Worm (Caenorhabditis elegans): ENCODE measurements around the gene clec-65.

Gene clec-65

DNA sequence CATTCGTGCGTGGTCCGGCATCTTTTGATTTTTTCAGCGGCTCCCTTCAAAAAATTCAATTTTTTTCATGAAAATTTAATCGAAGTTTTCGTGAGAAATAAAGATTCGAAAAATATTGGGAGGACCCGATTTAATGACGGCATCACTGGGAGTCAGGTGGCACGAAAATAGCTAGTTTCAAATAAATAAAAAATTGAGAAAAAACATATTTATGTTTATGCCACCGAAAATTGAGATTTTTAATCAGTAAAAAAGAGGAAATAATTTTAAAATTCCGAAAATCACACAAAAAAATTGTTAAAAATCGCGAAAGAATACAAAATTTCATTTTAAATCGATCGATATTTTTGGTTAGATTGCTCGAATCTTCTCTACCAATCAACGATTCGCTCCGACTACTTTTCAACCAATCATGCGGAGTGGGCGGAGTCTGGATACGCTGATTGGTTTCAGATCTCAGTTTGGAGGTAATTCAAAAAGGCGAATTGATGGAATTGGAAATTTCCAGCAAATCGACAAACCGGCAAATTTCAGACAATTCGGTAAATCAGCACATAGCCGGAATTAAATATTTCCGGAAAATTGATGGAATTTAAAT lies 23.0 kb upstream of the clec-65 start, which contains the start of gene gsy-1:
TSS of gene gsy-1 (minus strand) at position 51 of the 598 bp plus-strand sequence.
- TF ChIP-seq ces-1 (GFP tag; optimal IDR thresholded peaks at IDR 0.05) (no peak), pha-4 (tag; optimal IDR thresholded peaks at IDR 0.05) (no peak), lin-32 (GFP tag; optimal IDR thresholded peaks at IDR 0.05) (no peak), mls-2 (tag; optimal IDR thresholded peaks at IDR 0.05) (no peak), nhr-12 (tag; optimal IDR thresholded peaks at IDR 0.05) (no peak), sem-2 (GFP tag; optimal IDR thresholded peaks at IDR 0.05) (no peak), nhr-237 (tag; optimal IDR thresholded peaks at IDR 0.05) (no peak), sptf-1 (tag; optimal IDR thresholded peaks at IDR 0.05) (no peak), snpc-4 (tag; optimal IDR thresholded peaks at IDR 0.05) (no peak), unc-120 (tag; optimal IDR thresholded peaks at IDR 0.05; ENCODE audit: poor library complexity, severe bottlenecking) (no peak), blmp-1 (tag; optimal IDR thresholded peaks at IDR 0.05) (no peak), ceh-43 (GFP tag; optimal IDR thresholded peaks at IDR 0.05) (no peak), ham-2 (GFP tag; optimal IDR thresholded peaks at IDR 0.05) (no peak), ceh-39 (tag; optimal IDR thresholded peaks at IDR 0.05) (no peak), lsy-2 (tag; optimal IDR thresholded peaks at IDR 0.05) (no peak), tbx-8 (GFP tag; optimal IDR thresholded peaks at IDR 0.05) (no peak), lin-13 (tag; optimal IDR thresholded peaks at IDR 0.05) (no peak)

DNA sequence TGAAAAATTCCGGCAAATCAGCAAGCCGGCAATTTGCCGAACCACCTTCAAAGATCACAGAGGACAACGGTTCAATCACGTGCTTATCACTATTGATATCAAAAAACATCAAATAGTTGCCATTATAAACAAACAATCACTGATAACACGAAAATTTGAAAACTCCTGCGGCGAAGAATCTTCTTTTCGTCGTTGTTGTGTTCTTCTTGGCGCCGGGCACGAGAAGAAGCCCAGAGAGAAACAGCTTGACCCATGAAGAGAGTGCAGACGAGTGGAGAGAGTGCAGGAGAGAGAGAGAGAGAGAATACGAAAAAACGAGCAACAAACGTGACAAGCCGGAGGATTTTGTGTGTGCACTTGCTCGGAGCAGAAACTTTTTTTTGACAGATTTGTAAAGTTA lies 22.4 kb upstream of the clec-65 start:
- TF ChIP-seq lin-13 (tag; optimal IDR thresholded peaks at IDR 0.05): no peak
- no peak for TF ChIP-seq ceh-43 (GFP tag; optimal IDR thresholded peaks at IDR 0.05)
- no peak for TF ChIP-seq ces-1 (GFP tag; optimal IDR thresholded peaks at IDR 0.05)
- TF ChIP-seq hlh-1 (tag; optimal IDR thresholded peaks at IDR 0.05): no peak
- TF ChIP-seq unc-39 (tag; optimal IDR thresholded peaks at IDR 0.05): no peak
- no peak for TF ChIP-seq zip-8 (tag; optimal IDR thresholded peaks at IDR 0.05)
- no peak for TF ChIP-seq elt-3 (tag; optimal IDR thresholded peaks at IDR 0.05)

DNA sequence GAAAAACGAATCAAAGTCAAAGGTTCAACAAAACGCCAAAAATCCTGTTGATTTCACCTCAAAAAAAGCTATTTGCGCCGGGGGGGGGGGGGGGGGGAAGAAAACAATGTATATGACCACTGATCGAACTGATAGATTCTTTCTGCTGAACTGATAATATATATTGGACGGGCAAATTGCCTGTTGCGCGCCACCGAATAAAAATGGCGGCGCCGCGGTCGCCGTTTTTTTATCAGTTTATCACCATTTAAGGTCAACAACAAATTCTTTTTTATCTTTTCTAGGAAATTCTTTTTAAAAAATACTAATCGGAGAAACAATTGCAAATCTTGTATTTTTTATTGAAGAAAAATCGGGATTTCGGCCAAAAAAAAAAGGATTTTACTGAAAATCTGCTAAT lies 21.4 kb upstream of the clec-65 start:
- TF ChIP-seq ztf-11 (tag; optimal IDR thresholded peaks at IDR 0.05): no peak
- no peak for TF ChIP-seq nhr-12 (tag; optimal IDR thresholded peaks at IDR 0.05)
- no peak for TF ChIP-seq ceh-43 (GFP tag; optimal IDR thresholded peaks at IDR 0.05)
- no peak for TF ChIP-seq pha-4 (tag; optimal IDR thresholded peaks at IDR 0.05)
- no peak for TF ChIP-seq M03D4.4 (tag; optimal IDR thresholded peaks at IDR 0.05)
- TF ChIP-seq nhr-2 (tag; optimal IDR thresholded peaks at IDR 0.05): no peak
- no peak for TF ChIP-seq unc-120 (tag; optimal IDR thresholded peaks at IDR 0.05; ENCODE audit: poor library complexity, severe bottlenecking)
- no peak for TF ChIP-seq lsy-2 (tag; optimal IDR thresholded peaks at IDR 0.05)
- TF ChIP-seq mab-5 (tag; optimal IDR thresholded peaks at IDR 0.05): no peak
- TF ChIP-seq hlh-1 (tag; optimal IDR thresholded peaks at IDR 0.05): no peak
- no peak for TF ChIP-seq flh-1 (GFP tag; optimal IDR thresholded peaks at IDR 0.05)
- TF ChIP-seq sem-2 (GFP tag; optimal IDR thresholded peaks at IDR 0.05): no peak
- TF ChIP-seq snpc-4 (tag; optimal IDR thresholded peaks at IDR 0.05): no peak
- no peak for TF ChIP-seq unc-39 (tag; optimal IDR thresholded peaks at IDR 0.05)
- TF ChIP-seq ceh-83 (GFP tag; optimal IDR thresholded peaks at IDR 0.05): no peak
- no peak for TF ChIP-seq elt-3 (tag; optimal IDR thresholded peaks at IDR 0.05)
- TF ChIP-seq ham-2 (GFP tag; optimal IDR thresholded peaks at IDR 0.05): no peak

DNA sequence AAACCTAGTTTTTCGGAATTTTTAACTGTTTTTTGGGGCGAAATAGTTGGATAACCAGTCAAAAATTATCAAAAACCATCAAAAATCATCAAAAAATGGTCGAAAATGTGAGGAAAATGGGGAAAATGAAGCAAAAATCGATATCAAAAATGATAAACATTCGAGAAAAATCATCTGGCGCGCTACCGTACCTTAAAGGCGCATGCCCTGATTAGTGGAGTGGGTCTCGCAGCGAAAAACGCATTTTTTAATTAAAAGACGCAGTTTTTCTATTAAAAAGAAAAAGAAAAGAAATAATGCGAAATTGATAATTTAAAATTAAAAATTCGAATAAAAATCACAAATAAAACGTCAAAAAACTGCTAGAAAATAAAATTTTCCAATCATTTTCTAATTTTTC lies 20.7 kb upstream of the clec-65 start, which contains the start of gene F35C5.1:
TSS of gene F35C5.1 (plus strand) at position 399 of the 400 bp plus-strand sequence.
- TF ChIP-seq ham-2 (GFP tag; optimal IDR thresholded peaks at IDR 0.05): no peak
- no peak for TF ChIP-seq pha-4 (tag; optimal IDR thresholded peaks at IDR 0.05)
- no peak for TF ChIP-seq nhr-28 (tag; optimal IDR thresholded peaks at IDR 0.05)
- TF ChIP-seq lsy-2 (tag; optimal IDR thresholded peaks at IDR 0.05): no peak
- TF ChIP-seq lin-13 (tag; optimal IDR thresholded peaks at IDR 0.05): no peak
- no peak for TF ChIP-seq mls-2 (tag; optimal IDR thresholded peaks at IDR 0.05)
- TF ChIP-seq mab-5 (tag; optimal IDR thresholded peaks at IDR 0.05): no peak
- no peak for TF ChIP-seq elt-1 (tag; optimal IDR thresholded peaks at IDR 0.05; ENCODE audit: borderline replicate concordance, insufficient read depth)
- no peak for TF ChIP-seq elt-3 (tag; optimal IDR thresholded peaks at IDR 0.05)
- TF ChIP-seq snpc-4 (tag; optimal IDR thresholded peaks at IDR 0.05): no peak
- TF ChIP-seq ces-1 (GFP tag; optimal IDR thresholded peaks at IDR 0.05): no peak
- TF ChIP-seq tbx-8 (GFP tag; optimal IDR thresholded peaks at IDR 0.05): no peak
- no peak for TF ChIP-seq nhr-12 (tag; optimal IDR thresholded peaks at IDR 0.05)
- no peak for TF ChIP-seq bed-3 (GFP tag; optimal IDR thresholded peaks at IDR 0.05)
- TF ChIP-seq unc-39 (tag; optimal IDR thresholded peaks at IDR 0.05): no peak

DNA sequence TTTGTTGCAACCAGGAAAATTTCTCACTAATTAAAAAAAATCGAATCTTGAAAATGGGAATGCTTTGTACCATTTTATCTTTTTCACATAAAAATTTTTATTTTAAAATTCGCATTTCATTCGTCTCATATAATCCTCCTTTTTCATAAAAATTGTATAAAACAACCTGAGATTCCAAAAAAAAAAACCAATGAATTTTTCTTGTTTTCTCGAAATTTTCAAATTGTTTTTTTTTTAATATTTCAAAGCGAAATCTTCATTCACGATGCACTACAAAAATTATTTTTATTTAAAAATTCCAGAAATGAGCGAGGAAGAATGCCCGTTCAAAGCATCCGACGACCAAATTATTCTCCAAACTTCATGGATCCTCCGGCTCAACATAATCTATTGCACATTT lies 16.2 kb upstream of the clec-65 start, which contains the start of gene sra-14:
TSS of gene sra-14 (plus strand) at position 301 of the 400 bp plus-strand sequence.
- TF ChIP-seq ham-2 (GFP tag; optimal IDR thresholded peaks at IDR 0.05) (no peak), ceh-83 (GFP tag; optimal IDR thresholded peaks at IDR 0.05) (no peak), unc-120 (tag; optimal IDR thresholded peaks at IDR 0.05; ENCODE audit: poor library complexity, severe bottlenecking) (no peak), elt-3 (tag; optimal IDR thresholded peaks at IDR 0.05) (no peak), ceh-43 (GFP tag; optimal IDR thresholded peaks at IDR 0.05) (no peak), mep-1 (tag; optimal IDR thresholded peaks at IDR 0.05) (no peak), bed-3 (GFP tag; optimal IDR thresholded peaks at IDR 0.05) (no peak), nhr-237 (tag; optimal IDR thresholded peaks at IDR 0.05) (no peak), mls-2 (tag; optimal IDR thresholded peaks at IDR 0.05) (no peak), lsy-2 (tag; optimal IDR thresholded peaks at IDR 0.05) (no peak), cnd-1 (tag; optimal IDR thresholded peaks at IDR 0.05) (no peak), drap-1 (GFP tag; optimal IDR thresholded peaks at IDR 0.05) (no peak), M03D4.4 (tag; optimal IDR thresholded peaks at IDR 0.05) (no peak), hlh-1 (tag; optimal IDR thresholded peaks at IDR 0.05) (no peak), nhr-2 (tag; optimal IDR thresholded peaks at IDR 0.05) (no peak), mab-5 (tag; optimal IDR thresholded peaks at IDR 0.05) (no peak), ces-1 (GFP tag; optimal IDR thresholded peaks at IDR 0.05) (no peak), flh-1 (GFP tag; optimal IDR thresholded peaks at IDR 0.05) (no peak), tbx-8 (GFP tag; optimal IDR thresholded peaks at IDR 0.05) (no peak), blmp-1 (tag; optimal IDR thresholded peaks at IDR 0.05) (no peak)

All from whole organism, mixed stage, embryonic.